Worm (Caenorhabditis elegans): ENCODE data around the gene cki-1.

DNA sequence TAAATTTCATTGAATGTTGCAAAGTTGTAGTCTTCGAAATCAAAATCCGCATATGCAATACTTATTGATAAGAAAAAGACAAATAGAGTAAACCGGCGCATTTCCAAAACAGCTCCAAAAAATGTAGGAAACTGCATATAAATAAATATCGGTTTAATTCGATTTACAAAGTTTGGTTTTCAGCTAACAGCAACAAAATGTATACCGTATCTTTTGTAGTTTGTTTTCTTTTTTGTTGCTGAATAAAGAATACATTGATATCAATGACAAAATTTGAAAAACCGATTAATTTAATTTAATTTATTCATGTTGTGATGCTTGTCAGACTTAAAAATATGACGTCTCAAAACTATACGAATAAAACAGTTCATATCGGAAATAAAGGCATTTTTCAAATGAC lies 49.6 kb upstream of the cki-1 start, which contains the start of gene B0228.8:
- TF ChIP-seq nfya-2 (GFP tag; IDR thresholded peaks at IDR 0.05): no peak
- no peak for TF ChIP-seq dox-1 (GFP tag; IDR thresholded peaks at IDR 0.05)
- no peak for TF ChIP-seq dpl-1 (GFP tag; optimal IDR thresholded peaks at IDR 0.05)
- no peak for TF ChIP-seq unc-62 (GFP tag; optimal IDR thresholded peaks at IDR 0.05)
- TF ChIP-seq F49E8.2 (tag; optimal IDR thresholded peaks at IDR 0.05; ENCODE audit: insufficient read depth): no peak
- no peak for TF ChIP-seq die-1 (tag; optimal IDR thresholded peaks at IDR 0.05)
- TF ChIP-seq lag-1 (GFP tag; IDR thresholded peaks at IDR 0.05): no peak
- TF ChIP-seq bed-1 (GFP tag; IDR thresholded peaks at IDR 0.05): no peak
- TF ChIP-seq F37B4.10 (GFP tag; IDR thresholded peaks at IDR 0.05): no peak

All from whole organism, young adult.